Fruit fly (Drosophila melanogaster) whole organism, pupa: ENCODE results near the gene Sfp65A.

Experiments used
- CG14655 ChIP-seq: fragments of 200-800 bp; sonication (Bioruptor generic); optimal IDR thresholded peaks from 3 replicates; lab custom pipeline; 2017; ENCODE audit warnings: mild to moderate bottlenecking, missing biosample characterization, missing genetic modification reagents, missing genetic modification characterization
- fd96Ca ChIP-seq: fragments of 200-800 bp; sonication (Bioruptor generic); IDR thresholded peaks from 3 replicates; pipeline ENCODE4 v1.3.6; 2022; ENCODE audit warnings: missing biosample characterization, missing genetic modification characterization

- TF ChIP-seq CG14655 (GFP tag; lab: Kevin White, UChicago) (peak; percentile 39), fd96Ca (GFP tag; lab: Robert Waterston, UW) (no peak)
These were observed 41.3 kb downstream of the Sfp65A start for dm6 chr3L:6391354-6391753.
